Fruit fly (Drosophila melanogaster) whole organism, embryonic: ENCODE measurements around the gene CG42835.

Source experiments
- ATbp ChIP-seq: fragments of 200-800 bp; sonication (Bioruptor generic); optimal IDR thresholded peaks from 2 replicates; lab custom pipeline; 2017; ENCODE audit warnings: missing biosample characterization, mild to moderate bottlenecking, missing genetic modification characterization, missing genetic modification reagents
- Awh ChIP-seq: fragments of 200-800 bp; sonication (Bioruptor generic); IDR thresholded peaks from 2 replicates; pipeline ENCODE4, ENCODE4 v1.3.6; 2022; ENCODE audit warnings: missing biosample characterization, missing genetic modification characterization
- B-H1 ChIP-seq: fragments of 200-800 bp; sonication (Bioruptor generic); IDR thresholded peaks from 3 replicates; pipeline ENCODE4 v1.3.6; 2022; ENCODE audit warnings: missing biosample characterization, missing genetic modification characterization
- CG11504 ChIP-seq: fragments of 200-800 bp; sonication (Bioruptor generic); optimal IDR thresholded peaks from 3 replicates; lab custom pipeline; 2019; ENCODE audit warnings: missing biosample characterization, mild to moderate bottlenecking, missing genetic modification characterization, moderate library complexity
- CG12071 ChIP-seq: fragments of 200-800 bp; sonication (Bioruptor generic); optimal IDR thresholded peaks from 3 replicates; lab custom pipeline; 2018; ENCODE audit warnings: missing biosample characterization, mild to moderate bottlenecking, missing genetic modification characterization
- CG12659 ChIP-seq: fragments of 200-800 bp; sonication (Bioruptor generic); optimal IDR thresholded peaks from 3 replicates; lab custom pipeline; 2017; ENCODE audit warnings: mild to moderate bottlenecking, missing biosample characterization, missing genetic modification reagents, missing genetic modification characterization
- CG13296 ChIP-seq: fragments of 200-800 bp; sonication (Bioruptor generic); optimal IDR thresholded peaks from 3 replicates; lab custom pipeline; 2018; ENCODE audit warnings: missing biosample characterization, mild to moderate bottlenecking, missing genetic modification characterization
- CG13424 ChIP-seq: fragments of 200-800 bp; sonication (Bioruptor generic); optimal IDR thresholded peaks from 2 replicates; lab custom pipeline; 2019; ENCODE audit warnings: missing biosample characterization, mild to moderate bottlenecking, missing genetic modification characterization, moderate library complexity
- CG14014 ChIP-seq: fragments of 200-800 bp; sonication (Bioruptor generic); IDR thresholded peaks from 2 replicates; pipeline ENCODE4 v1.3.6; 2022; ENCODE audit warnings: missing biosample characterization, missing genetic modification characterization
- CG14441 ChIP-seq: fragments of 200-800 bp; sonication (Bioruptor generic); IDR thresholded peaks from 2 replicates; pipeline ENCODE4 v1.3.6; 2022; ENCODE audit warnings: missing biosample characterization, missing genetic modification characterization
- CG15269 ChIP-seq: fragments of 200-800 bp; sonication (Bioruptor generic); optimal IDR thresholded peaks from 2 replicates; lab custom pipeline; 2018; ENCODE audit warnings: missing biosample characterization, mild to moderate bottlenecking, missing genetic modification characterization, moderate library complexity
- CG15696 ChIP-seq: fragments of 200-800 bp; sonication (Bioruptor generic); optimal IDR thresholded peaks from 2 replicates; lab custom pipeline; 2019; ENCODE audit warnings: missing biosample characterization, mild to moderate bottlenecking, missing genetic modification characterization, moderate library complexity
- CG1647 ChIP-seq: fragments of 200-800 bp; sonication (Bioruptor generic); optimal IDR thresholded peaks from 3 replicates; lab custom pipeline; 2016; ENCODE audit warnings: missing biosample characterization, missing genetic modification characterization
- CG2120 ChIP-seq: fragments of 200-800 bp; sonication (Bioruptor generic); optimal IDR thresholded peaks from 3 replicates; lab custom pipeline; 2016; ENCODE audit warnings: missing biosample characterization, missing genetic modification characterization
- CG2678 ChIP-seq: fragments of 200-800 bp; sonication (Bioruptor generic); optimal IDR thresholded peaks from 3 replicates; lab custom pipeline; 2019; ENCODE audit warnings: missing biosample characterization, mild to moderate bottlenecking, missing genetic modification characterization, moderate library complexity
- CG32532 ChIP-seq: fragments of 200-800 bp; sonication (Bioruptor generic); IDR thresholded peaks from 2 replicates; pipeline ENCODE4 v1.3.6; 2022; ENCODE audit warnings: missing biosample characterization, missing genetic modification characterization
- CG33557 ChIP-seq: fragments of 200-800 bp; sonication (Bioruptor generic); optimal IDR thresholded peaks from 2 replicates; lab custom pipeline; 2019; ENCODE audit warnings: missing biosample characterization, mild to moderate bottlenecking, missing genetic modification characterization, moderate library complexity
- CG3838 ChIP-seq: fragments of 200-800 bp; sonication (Bioruptor generic); optimal IDR thresholded peaks from 3 replicates; lab custom pipeline; 2016; ENCODE audit warnings: missing biosample characterization, missing genetic modification characterization
- CG7556 ChIP-seq: fragments of 200-800 bp; sonication (Bioruptor generic); optimal IDR thresholded peaks from 2 replicates; lab custom pipeline; 2017; ENCODE audit warnings: missing biosample characterization, mild to moderate bottlenecking, missing genetic modification characterization
- CG9817 ChIP-seq: fragments of 200-800 bp; sonication (Bioruptor generic); optimal IDR thresholded peaks from 2 replicates; lab custom pipeline; 2018; ENCODE audit warnings: missing biosample characterization, mild to moderate bottlenecking, missing genetic modification characterization, moderate library complexity
- CG9932 ChIP-seq: fragments of 200-800 bp; sonication (Bioruptor generic); IDR thresholded peaks from 2 replicates; pipeline ENCODE4 v1.3.6; 2022; ENCODE audit warnings: missing biosample characterization, missing genetic modification characterization
- Fer3 ChIP-seq: fragments of 200-800 bp; sonication (Bioruptor generic); optimal IDR thresholded peaks from 2 replicates; lab custom pipeline; 2018; ENCODE audit warnings: missing biosample characterization, mild to moderate bottlenecking, missing genetic modification characterization, moderate library complexity
- Hand ChIP-seq: fragments of 200-800 bp; sonication (Bioruptor generic); optimal IDR thresholded peaks from 2 replicates; lab custom pipeline; 2017; ENCODE audit warnings: mild to moderate bottlenecking, missing biosample characterization, missing genetic modification reagents, missing genetic modification characterization
- NFAT ChIP-seq: fragments of 200-800 bp; sonication (Bioruptor generic); IDR thresholded peaks from 2 replicates; pipeline ENCODE4 v1.3.6; 2022; ENCODE audit warnings: missing biosample characterization, missing genetic modification characterization
- Oli ChIP-seq: fragments of 200-800 bp; sonication (Bioruptor generic); optimal IDR thresholded peaks from 2 replicates; lab custom pipeline; 2018; ENCODE audit warnings: missing biosample characterization, mild to moderate bottlenecking, missing genetic modification characterization, moderate library complexity
- Ptx1 ChIP-seq: fragments of 200-800 bp; sonication (Bioruptor generic); IDR thresholded peaks from 2 replicates; pipeline ENCODE4 v1.3.6; 2022; ENCODE audit warnings: missing biosample characterization, missing genetic modification characterization
- Rfx ChIP-seq: fragments of 200-800 bp; sonication (Bioruptor generic); IDR thresholded peaks from 2 replicates; pipeline ENCODE4 v1.3.6; 2022; ENCODE audit warnings: missing biosample characterization, missing genetic modification characterization
- Sin3A ChIP-seq: fragments of >200 bp; optimal IDR thresholded peaks from 2 replicates; lab custom pipeline; 2018
- Sry-δ ChIP-seq: fragments of 200-800 bp; sonication (Bioruptor generic); optimal IDR thresholded peaks from 2 replicates; lab custom pipeline; 2016; ENCODE audit warnings: missing biosample characterization, missing genetic modification characterization
- TFAM ChIP-seq: fragments of 200-800 bp; sonication (Bioruptor generic); optimal IDR thresholded peaks from 2 replicates; lab custom pipeline; 2017; ENCODE audit warnings: missing biosample characterization, missing genetic modification characterization, inconsistent platforms
- ash1 ChIP-seq: fragments of 200-800 bp; sonication (Bioruptor generic); optimal IDR thresholded peaks from 2 replicates; lab custom pipeline; 2018; ENCODE audit warnings: missing biosample characterization, mild to moderate bottlenecking, missing genetic modification characterization
- cas ChIP-seq: fragments of 200-800 bp; sonication (Bioruptor generic); IDR thresholded peaks from 2 replicates; pipeline ENCODE4 v1.3.6; 2022; ENCODE audit warnings: missing biosample characterization, missing genetic modification characterization
- dmrt99B ChIP-seq: fragments of 200-800 bp; sonication (Bioruptor generic); optimal IDR thresholded peaks from 2 replicates; lab custom pipeline; 2018; ENCODE audit warnings: missing biosample characterization, mild to moderate bottlenecking, missing genetic modification characterization, moderate library complexity
- dysf ChIP-seq: fragments of 200-800 bp; sonication (Bioruptor generic); IDR thresholded peaks from 3 replicates; pipeline ENCODE4 v1.3.6; 2022; ENCODE audit warnings: missing biosample characterization, missing genetic modification characterization
- ewg ChIP-seq: fragments of 200-800 bp; sonication (Bioruptor generic); optimal IDR thresholded peaks from 3 replicates; lab custom pipeline; 2017; ENCODE audit warnings: mild to moderate bottlenecking, missing biosample characterization, missing genetic modification reagents, missing genetic modification characterization
- exex ChIP-seq: fragments of 200-800 bp; sonication (Bioruptor generic); optimal IDR thresholded peaks from 4 replicates; lab custom pipeline; 2018; ENCODE audit warnings: missing biosample characterization, mild to moderate bottlenecking, missing genetic modification characterization, moderate library complexity
- grau ChIP-seq: fragments of 200-800 bp; optimal IDR thresholded peaks from 3 replicates; lab custom pipeline; 2019; ENCODE audit warnings: missing biosample characterization, mild to moderate bottlenecking, missing genetic modification characterization, moderate library complexity
- gro ChIP-seq: fragments of 200-800 bp; sonication (Bioruptor generic); optimal IDR thresholded peaks from 2 replicates; lab custom pipeline; 2016; ENCODE audit warnings: missing biosample characterization, missing genetic modification characterization
- ind ChIP-seq: fragments of 200-800 bp; sonication (Bioruptor generic); optimal IDR thresholded peaks from 3 replicates; lab custom pipeline; 2016; ENCODE audit warnings: missing biosample characterization, missing genetic modification characterization
- lbe ChIP-seq: fragments of 200-800 bp; sonication (Bioruptor generic); optimal IDR thresholded peaks from 2 replicates; lab custom pipeline; 2016; ENCODE audit warnings: missing biosample characterization, mild to moderate bottlenecking, missing genetic modification characterization
- lilli ChIP-seq: fragments of 200-800 bp; sonication (Bioruptor generic); optimal IDR thresholded peaks from 3 replicates; lab custom pipeline; 2016; ENCODE audit warnings: missing biosample characterization, missing genetic modification characterization
- maf-S ChIP-seq: fragments of 200-800 bp; sonication (Bioruptor generic); optimal IDR thresholded peaks from 2 replicates; lab custom pipeline; 2016; ENCODE audit warnings: missing biosample characterization, missing genetic modification characterization
- pan ChIP-seq, 4 experiments: fragments of >200 bp in 3 of 4; fragments of 200-800 bp in 1 of 4; sonication (Bioruptor generic) in 1 of 4; optimal IDR thresholded peaks in 3 of 4; IDR thresholded peaks in 1 of 4; 2 replicates each; pipeline versions ENCODE4 v1.3.6 to Lab custom; 2017 to 2022; ENCODE audit warnings: missing biosample characterization in 2 of 4, missing genetic modification characterization in 2 of 4, mixed read lengths in 1 of 4
- repo ChIP-seq: fragments of 200-800 bp; sonication (Bioruptor generic); optimal IDR thresholded peaks from 2 replicates; lab custom pipeline; 2016; ENCODE audit warnings: missing biosample characterization, missing genetic modification characterization
- scrt ChIP-seq: fragments of 200-800 bp; sonication (Bioruptor generic); optimal IDR thresholded peaks from 2 replicates; lab custom pipeline; 2018; ENCODE audit warnings: missing biosample characterization, mild to moderate bottlenecking, missing genetic modification characterization, moderate library complexity
- sisA ChIP-seq: fragments of 200-800 bp; sonication (Bioruptor generic); IDR thresholded peaks from 2 replicates; pipeline ENCODE4 v1.3.6; 2022; ENCODE audit warnings: missing biosample characterization, missing genetic modification characterization
- so ChIP-seq: fragments of 200-800 bp; sonication (Bioruptor generic); IDR thresholded peaks from 3 replicates; pipeline ENCODE4 v1.3.6; 2022; ENCODE audit warnings: missing biosample characterization, missing genetic modification characterization
- ssp ChIP-seq: fragments of 200-800 bp; sonication (Bioruptor generic); IDR thresholded peaks from 2 replicates; pipeline ENCODE4 v1.3.6; 2022; ENCODE audit warnings: missing biosample characterization, missing genetic modification characterization
- ttk ChIP-seq: fragments of 200-800 bp; sonication (Bioruptor generic); IDR thresholded peaks from 2 replicates; pipeline ENCODE4 v2.1.2; 2022; ENCODE audit warnings: missing biosample characterization, missing genetic modification characterization
- wor ChIP-seq: fragments of 200-800 bp; sonication (Bioruptor generic); IDR thresholded peaks from 2 replicates; pipeline ENCODE4 v1.3.6; 2022; ENCODE audit warnings: missing biosample characterization, missing genetic modification characterization

The CG42835 gene

DNA sequence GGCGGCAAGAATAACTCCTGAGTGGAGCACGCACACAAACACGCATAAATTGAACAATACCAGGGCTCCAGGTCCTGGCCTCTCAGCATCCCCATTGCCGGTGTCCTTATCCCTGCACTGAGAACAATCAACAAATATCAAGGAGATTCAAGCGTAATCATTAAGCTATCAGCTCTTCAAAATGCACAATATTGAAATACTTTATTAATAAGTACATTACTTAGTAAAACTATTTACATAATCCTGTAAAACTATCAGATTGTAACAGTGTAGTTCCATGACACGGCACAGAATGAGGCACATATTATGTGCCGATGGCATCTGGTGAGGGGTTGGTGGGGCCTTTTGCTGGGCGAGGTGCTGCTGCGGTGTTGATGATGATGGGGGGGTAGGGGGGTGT lies 49.3 kb upstream of the CG42835 start (continued):
- TF ChIP-seq CG2678 (tag; lab: Kevin White, UChicago): peak; percentile 57
- peak; percentile 45 for TF ChIP-seq Fer3 (tag; lab: Kevin White, UChicago)
- TF ChIP-seq CG13424 (tag; lab: Kevin White, UChicago): peak; percentile 2
- 0 out of 2 replicates have a peak, but pooled peaks have one; percentile 25 for TF ChIP-seq ttk (GFP tag; lab: Robert Waterston, UW)
- no peak for TF ChIP-seq B-H1 (GFP tag; lab: Robert Waterston, UW)
- TF ChIP-seq CG12071 (GFP tag; lab: Kevin White, UChicago): peak; percentile 14
- TF ChIP-seq so: 0 out of 3 replicates have a peak, but pooled peaks have one; percentile 52
- peak; percentile 11 for TF ChIP-seq ind (GFP tag; lab: Kevin White, UChicago)
- TF ChIP-seq scrt: peak; percentile 10
- 0 out of 2 replicates have a peak, but pooled peaks have one; percentile 33 for TF ChIP-seq ssp (GFP tag; lab: Robert Waterston, UW)
- TF ChIP-seq ATbp (GFP tag; lab: Kevin White, UChicago): peak; percentile 7
- TF ChIP-seq Sry-δ (GFP tag; lab: Kevin White, UChicago): no peak
- TF ChIP-seq Oli: peak; percentile 0
- no peak for TF ChIP-seq Sin3A
- 0 out of 2 replicates have a peak, but pooled peaks have one; percentile 6 for TF ChIP-seq sisA (GFP tag; lab: Robert Waterston, UW)
- no peak for TF ChIP-seq CG1647
- no peak for TF ChIP-seq CG15696
- peak; percentile 24 for TF ChIP-seq CG9817 (tag; lab: Kevin White, UChicago)
- no peak for TF ChIP-seq cas (GFP tag; lab: Robert Waterston, UW)
- TF ChIP-seq lbe (GFP tag; lab: Kevin White, UChicago): no peak
- TF ChIP-seq grau (tag; lab: Kevin White, UChicago): peak; percentile 33
- TF ChIP-seq CG15269 (tag; lab: Kevin White, UChicago): peak; percentile 14
- TF ChIP-seq wor (GFP tag; lab: Robert Waterston, UW): 0 out of 2 replicates have a peak, but pooled peaks have one; percentile 18
- peak; percentile 41 for TF ChIP-seq CG2120 (GFP tag; lab: Kevin White, UChicago)
- TF ChIP-seq Rfx: peak; percentile 62
- TF ChIP-seq Ptx1 (GFP tag; lab: Robert Waterston, UW): peak; percentile 51
- no peak for TF ChIP-seq repo
- peak; percentile 13 for TF ChIP-seq CG13296 (GFP tag; lab: Kevin White, UChicago)
- peak; percentile 18 for TF ChIP-seq CG12659
- TF ChIP-seq dysf (GFP tag; lab: Robert Waterston, UW): peak; percentile 65
- TF ChIP-seq CG33557 (GFP tag; lab: Kevin White, UChicago): no peak
- peak; percentile 52 for TF ChIP-seq CG7556
- 0 out of 2 replicates have a peak, but pooled peaks have one; percentile 13 for TF ChIP-seq CG14441
- no peak for TF ChIP-seq gro (GFP tag; lab: Kevin White, UChicago)
- no peak for TF ChIP-seq ash1
- TF ChIP-seq CG9932 (GFP tag; lab: Robert Waterston, UW): no peak
- TF ChIP-seq TFAM: no peak
- TF ChIP-seq Awh (GFP tag; lab: Robert Waterston, UW): peak; percentile 13; the same call in 1 of the 2 replicates
- peak; percentile 69 for TF ChIP-seq CG32532
- TF ChIP-seq NFAT: peak; percentile 4; the same call in 1 of the 2 replicates
- peak; percentile 2 for TF ChIP-seq lilli
- peak; percentile 49 for TF ChIP-seq CG11504 (tag; lab: Kevin White, UChicago)
- TF ChIP-seq CG3838 (GFP tag; lab: Kevin White, UChicago): no peak
- peak; percentile 43; the same call in 1 of the 2 replicates for TF ChIP-seq CG14014 (GFP tag; lab: Robert Waterston, UW)
- TF ChIP-seq dmrt99B (tag; lab: Kevin White, UChicago): peak; percentile 49
- no peak for TF ChIP-seq pan (optimal IDR thresholded peaks at IDR 0.05; lab: Kevin White, UChicago)
- TF ChIP-seq pan (GFP tag; optimal IDR thresholded peaks at IDR 0.05 in 1 of 2, IDR thresholded peaks at IDR 0.05 in 1 of 2): peak in 1 of 2 experiments; percentile 46
- no peak for TF ChIP-seq maf-S
- TF ChIP-seq exex (tag; lab: Kevin White, UChicago): no peak
- no peak for TF ChIP-seq Hand (GFP tag; lab: Kevin White, UChicago)
- TF ChIP-seq ewg (GFP tag; lab: Kevin White, UChicago): no peak
